ENCODE assay signal across 1 fruit fly cellular context in the genomic region with DNA sequence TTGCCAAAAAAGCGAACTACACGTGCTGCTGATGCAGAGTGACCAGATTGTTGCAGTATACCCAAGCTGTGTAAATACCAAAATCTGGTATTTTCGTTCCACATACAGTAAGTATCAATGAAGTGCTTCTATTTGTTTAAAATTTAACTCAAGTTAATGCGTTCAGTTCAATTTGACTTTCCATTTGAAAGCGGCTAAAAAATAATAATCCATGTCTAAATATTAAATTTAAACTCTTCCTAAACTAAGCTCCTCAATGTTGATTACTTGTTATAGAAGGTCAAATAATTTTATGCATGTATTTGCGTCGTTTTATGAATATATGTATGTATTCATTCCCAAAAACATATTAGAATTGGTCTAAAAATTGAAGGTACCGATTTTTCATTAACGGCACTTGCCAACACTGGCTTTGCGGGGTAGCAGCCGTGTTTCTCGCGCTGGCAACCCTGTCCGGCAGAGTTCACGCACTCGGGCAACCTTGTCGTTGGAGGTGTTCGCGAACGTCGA.
TF ChIP-seq lines count a peak whose summit lies in the region.

A gene (minus strand): TSS at position 44 of the 510 bp plus-strand sequence.
A gene (plus strand): TSS at position 481 of the 510 bp plus-strand sequence.

TF ChIP-seq in whole organism, embryonic, 481 proteins besides CTCF, POLR2A, EP300 and RAD21 (continued from another document and continues in another):
- peak; percentile 71 for TF ChIP-seq shn (GFP tag; optimal IDR thresholded peaks at IDR 0.05; lab: Kevin White, UChicago)
- TF ChIP-seq CG43689 (GFP tag; IDR thresholded peaks at IDR 0.05; lab: Robert Waterston, UW) = no peak
- TF ChIP-seq so (GFP tag; IDR thresholded peaks at IDR 0.05; lab: Robert Waterston, UW) = no peak
- TF ChIP-seq CG6765 (GFP tag; optimal IDR thresholded peaks at IDR 0.05; lab: Kevin White, UChicago) = peak; percentile 19
- TF ChIP-seq ham (GFP tag; IDR thresholded peaks at IDR 0.05; lab: Robert Waterston, UW) = no peak
- TF ChIP-seq CG12071 (GFP tag; optimal IDR thresholded peaks at IDR 0.05; lab: Kevin White, UChicago) = no peak
- peak; percentile 51 for TF ChIP-seq NC2β (GFP tag; optimal IDR thresholded peaks at IDR 0.05; lab: Kevin White, UChicago)
- peak; percentile 18 for TF ChIP-seq CG1529 (GFP tag; optimal IDR thresholded peaks at IDR 0.05; lab: Kevin White, UChicago)
- no peak for TF ChIP-seq zf30C (GFP tag; optimal IDR thresholded peaks at IDR 0.05; lab: Kevin White, UChicago)
- TF ChIP-seq kni (GFP tag; optimal IDR thresholded peaks at IDR 0.05; lab: Kevin White, UChicago) = no peak
- TF ChIP-seq nom (GFP tag; optimal IDR thresholded peaks at IDR 0.05; lab: Kevin White, UChicago) = peak; percentile 18
- peak; percentile 78 for TF ChIP-seq zfh2 (GFP tag; optimal IDR thresholded peaks at IDR 0.05; lab: Kevin White, UChicago)
- TF ChIP-seq Rx (GFP tag; IDR thresholded peaks at IDR 0.05; lab: Robert Waterston, UW) = peak; percentile 22; the same call in 1 of the 2 replicates
- no peak for TF ChIP-seq tio (GFP tag; optimal IDR thresholded peaks at IDR 0.05; lab: Kevin White, UChicago)
- peak; percentile 40 for TF ChIP-seq kay (GFP tag; optimal IDR thresholded peaks at IDR 0.05; lab: Kevin White, UChicago)
- peak; percentile 51 for TF ChIP-seq maf-S (GFP tag; optimal IDR thresholded peaks at IDR 0.05; lab: Kevin White, UChicago)
- TF ChIP-seq Dek (tag; optimal IDR thresholded peaks at IDR 0.05; lab: Kevin White, UChicago) = peak; percentile 66
- no peak for TF ChIP-seq wor (GFP tag; IDR thresholded peaks at IDR 0.05; lab: Robert Waterston, UW)
- no peak for TF ChIP-seq sim (GFP tag; IDR thresholded peaks at IDR 0.05; lab: Robert Waterston, UW)
- TF ChIP-seq lab (GFP tag; optimal IDR thresholded peaks at IDR 0.05; lab: Kevin White, UChicago) = no peak
- TF ChIP-seq CG11696 (GFP tag; IDR thresholded peaks at IDR 0.05; lab: Robert Waterston, UW) = no peak
- no peak for TF ChIP-seq Hey (tag; optimal IDR thresholded peaks at IDR 0.05; lab: Kevin White, UChicago)
- peak; percentile 76 for TF ChIP-seq CG17385 (GFP tag; optimal IDR thresholded peaks at IDR 0.05; lab: Kevin White, UChicago)
- peak; percentile 66 for TF ChIP-seq unpg (GFP tag; optimal IDR thresholded peaks at IDR 0.05; lab: Kevin White, UChicago)
- TF ChIP-seq prd (optimal IDR thresholded peaks at IDR 0.05; lab: Kevin White, UChicago) = no peak
- TF ChIP-seq prd (GFP tag; IDR thresholded peaks at IDR 0.05; lab: Robert Waterston, UW) = peak; percentile 69; the same call in 2 of the 3 replicates
- peak; percentile 60 for TF ChIP-seq CG17359 (tag; optimal IDR thresholded peaks at IDR 0.05; lab: Kevin White, UChicago)
- no peak for TF ChIP-seq chinmo (GFP tag; IDR thresholded peaks at IDR 0.05; lab: Robert Waterston, UW; ENCODE audit: partially characterized antibody)
- peak; percentile 60 for TF ChIP-seq CG15696 (tag; optimal IDR thresholded peaks at IDR 0.05; lab: Kevin White, UChicago)
- TF ChIP-seq gt (GFP tag; IDR thresholded peaks at IDR 0.05; lab: Robert Waterston, UW) = no peak; the same call in 1 of the 2 replicates
- peak; percentile 30 for TF ChIP-seq CG6813 (GFP tag; optimal IDR thresholded peaks at IDR 0.05; lab: Kevin White, UChicago)
- TF ChIP-seq grau (tag; optimal IDR thresholded peaks at IDR 0.05; lab: Kevin White, UChicago) = peak; percentile 97
- peak; percentile 77 for TF ChIP-seq slou (GFP tag; optimal IDR thresholded peaks at IDR 0.05; lab: Kevin White, UChicago)
- TF ChIP-seq CG7786 (GFP tag; optimal IDR thresholded peaks at IDR 0.05; lab: Kevin White, UChicago) = peak; percentile 72
- TF ChIP-seq CG11093 (GFP tag; IDR thresholded peaks at IDR 0.05; lab: Robert Waterston, UW) = no peak
- no peak; the same call in 2 of the 3 replicates for TF ChIP-seq CG34422 (GFP tag; IDR thresholded peaks at IDR 0.05; lab: Robert Waterston, UW)
- TF ChIP-seq pros (GFP tag; optimal IDR thresholded peaks at IDR 0.05; lab: Kevin White, UChicago) = no peak
- TF ChIP-seq CG31388 (GFP tag; optimal IDR thresholded peaks at IDR 0.05; lab: Kevin White, UChicago) = peak; percentile 17
- peak; percentile 69 for TF ChIP-seq NfI (GFP tag; optimal IDR thresholded peaks at IDR 0.05; lab: Kevin White, UChicago)
- TF ChIP-seq CG17568 (GFP tag; optimal IDR thresholded peaks at IDR 0.05; lab: Kevin White, UChicago) = no peak
- TF ChIP-seq CG14441 (GFP tag; IDR thresholded peaks at IDR 0.05; lab: Robert Waterston, UW) = peak; percentile 73
- no peak for TF ChIP-seq CG15073 (GFP tag; optimal IDR thresholded peaks at IDR 0.05; lab: Kevin White, UChicago)
- no peak for TF ChIP-seq CG34224 (GFP tag; IDR thresholded peaks at IDR 0.05; lab: Robert Waterston, UW; ENCODE audit: partially characterized antibody)
- TF ChIP-seq TFAM (GFP tag; optimal IDR thresholded peaks at IDR 0.05; lab: Kevin White, UChicago) = no peak
- TF ChIP-seq fru (optimal IDR thresholded peaks at IDR 0.05; lab: Kevin White, UChicago) = no peak
- TF ChIP-seq esg (GFP tag; conservative IDR thresholded peaks at IDR 0.05; lab: Robert Waterston, UW) = peak; percentile 53
- peak; percentile 46; the same call in 1 of the 2 replicates for TF ChIP-seq al (GFP tag; IDR thresholded peaks at IDR 0.05; lab: Robert Waterston, UW)
- TF ChIP-seq bigmax (GFP tag; optimal IDR thresholded peaks at IDR 0.05; lab: Kevin White, UChicago) = no peak
- TF ChIP-seq hbn (GFP tag; IDR thresholded peaks at IDR 0.05; lab: Robert Waterston, UW; ENCODE audit: partially characterized antibody) = no peak
- TF ChIP-seq CG18764 (GFP tag; optimal IDR thresholded peaks at IDR 0.05; lab: Kevin White, UChicago) = peak; percentile 53
- peak; percentile 44 for TF ChIP-seq ems (GFP tag; optimal IDR thresholded peaks at IDR 0.05; lab: Kevin White, UChicago)
- no peak for TF ChIP-seq CG5180 (GFP tag; optimal IDR thresholded peaks at IDR 0.05; lab: Kevin White, UChicago)
- peak; percentile 42 for TF ChIP-seq Bdp1 (GFP tag; optimal IDR thresholded peaks at IDR 0.05; lab: Kevin White, UChicago)
- TF ChIP-seq CG12155 (GFP tag; optimal IDR thresholded peaks at IDR 0.05; lab: Kevin White, UChicago) = peak; percentile 80
- 0 out of 4 replicates have a peak, but pooled peaks have one; percentile 22 for TF ChIP-seq Gug (GFP tag; IDR thresholded peaks at IDR 0.05; lab: Robert Waterston, UW)
- peak; percentile 38 for TF ChIP-seq CG7928 (GFP tag; optimal IDR thresholded peaks at IDR 0.05; lab: Kevin White, UChicago)
- peak; percentile 82 for TF ChIP-seq Hmr (GFP tag; optimal IDR thresholded peaks at IDR 0.05; lab: Kevin White, UChicago)
- peak; percentile 78 for TF ChIP-seq CG12942 (GFP tag; optimal IDR thresholded peaks at IDR 0.05; lab: Kevin White, UChicago)
- peak; percentile 68 for TF ChIP-seq CG15269 (tag; optimal IDR thresholded peaks at IDR 0.05; lab: Kevin White, UChicago)
- TF ChIP-seq Gsc (GFP tag; IDR thresholded peaks at IDR 0.05; lab: Robert Waterston, UW) = no peak
- TF ChIP-seq luna (GFP tag; optimal IDR thresholded peaks at IDR 0.05; lab: Kevin White, UChicago) = peak; percentile 32
- no peak for TF ChIP-seq MESR4 (GFP tag; optimal IDR thresholded peaks at IDR 0.05; lab: Kevin White, UChicago)
- TF ChIP-seq Dll (GFP tag; IDR thresholded peaks at IDR 0.05; lab: Robert Waterston, UW; ENCODE audit: partially characterized antibody) = 0 out of 4 replicates have a peak, but pooled peaks have one; percentile 30
- TF ChIP-seq danr (GFP tag; IDR thresholded peaks at IDR 0.05; lab: Robert Waterston, UW) = peak; percentile 45; the same call in 1 of the 2 replicates
- TF ChIP-seq CG16779 (GFP tag; IDR thresholded peaks at IDR 0.05; lab: Robert Waterston, UW) = no peak
- no peak for TF ChIP-seq D (optimal IDR thresholded peaks at IDR 0.05; lab: Kevin White, UChicago)
- peak; percentile 44 for TF ChIP-seq D (GFP tag; optimal IDR thresholded peaks at IDR 0.05; lab: Kevin White, UChicago)
- peak; percentile 36 for TF ChIP-seq Mes4 (GFP tag; optimal IDR thresholded peaks at IDR 0.05; lab: Kevin White, UChicago)
- TF ChIP-seq CG4820 (GFP tag; optimal IDR thresholded peaks at IDR 0.05; lab: Kevin White, UChicago) = peak; percentile 53
- peak; percentile 45 for TF ChIP-seq CG3163 (GFP tag; optimal IDR thresholded peaks at IDR 0.05; lab: Kevin White, UChicago)
- TF ChIP-seq Atf-2 (GFP tag; optimal IDR thresholded peaks at IDR 0.05; lab: Kevin White, UChicago) = peak; percentile 69
- TF ChIP-seq Fer3 (tag; optimal IDR thresholded peaks at IDR 0.05; lab: Kevin White, UChicago) = peak; percentile 66
- TF ChIP-seq Max (GFP tag; optimal IDR thresholded peaks at IDR 0.05; lab: Kevin White, UChicago) = peak; percentile 80
- TF ChIP-seq CG1603 (tag; optimal IDR thresholded peaks at IDR 0.05; lab: Kevin White, UChicago) = peak; percentile 42
- no peak for TF ChIP-seq run (tag; optimal IDR thresholded peaks at IDR 0.05; lab: Kevin White, UChicago)
- no peak; the same call in 2 of the 3 replicates for TF ChIP-seq zen2 (GFP tag; IDR thresholded peaks at IDR 0.05; lab: Robert Waterston, UW; ENCODE audit: partially characterized antibody)
- TF ChIP-seq CG4360 (GFP tag; IDR thresholded peaks at IDR 0.05; lab: Robert Waterston, UW) = no peak
- peak in 1 of 3 experiments; percentile 66 for TF ChIP-seq lola (GFP tag; optimal IDR thresholded peaks at IDR 0.05; lab: Kevin White, UChicago)
- no peak for TF ChIP-seq Asciz (GFP tag; optimal IDR thresholded peaks at IDR 0.05; lab: Kevin White, UChicago)
- TF ChIP-seq CG1647 (GFP tag; optimal IDR thresholded peaks at IDR 0.05; lab: Kevin White, UChicago) = peak; percentile 40
- TF ChIP-seq CG8478 (optimal IDR thresholded peaks at IDR 0.05; lab: Kevin White, UChicago) = no peak
- no peak for TF ChIP-seq jing (GFP tag; optimal IDR thresholded peaks at IDR 0.05; lab: Kevin White, UChicago)
- TF ChIP-seq D19B (GFP tag; optimal IDR thresholded peaks at IDR 0.05; lab: Kevin White, UChicago) = peak; percentile 42
- no peak for TF ChIP-seq Scr (GFP tag; IDR thresholded peaks at IDR 0.05; lab: Robert Waterston, UW; ENCODE audit: partially characterized antibody)
- TF ChIP-seq trh (GFP tag; optimal IDR thresholded peaks at IDR 0.05; lab: Kevin White, UChicago) = peak; percentile 46
- TF ChIP-seq Poxn (GFP tag; IDR thresholded peaks at IDR 0.05; lab: Robert Waterston, UW) = no peak
- peak; percentile 50 for TF ChIP-seq CG18011 (GFP tag; optimal IDR thresholded peaks at IDR 0.05; lab: Kevin White, UChicago)
- no peak for TF ChIP-seq Hr78 (GFP tag; optimal IDR thresholded peaks at IDR 0.05; lab: Kevin White, UChicago)
- TF ChIP-seq croc (GFP tag; conservative IDR thresholded peaks at IDR 0.05; lab: Robert Waterston, UW) = peak; percentile 22; the same call in 1 of the 3 replicates
- TF ChIP-seq CG16863 (GFP tag; optimal IDR thresholded peaks at IDR 0.05; lab: Kevin White, UChicago) = no peak
- TF ChIP-seq Sox102F (GFP tag; optimal IDR thresholded peaks at IDR 0.05; lab: Kevin White, UChicago) = peak; percentile 69
- TF ChIP-seq pfk (GFP tag; optimal IDR thresholded peaks at IDR 0.05; lab: Kevin White, UChicago) = no peak
- no peak for TF ChIP-seq CG10321 (GFP tag; IDR thresholded peaks at IDR 0.05; lab: Robert Waterston, UW)
- TF ChIP-seq Ssrp (tag; optimal IDR thresholded peaks at IDR 0.05; lab: Kevin White, UChicago) = peak; percentile 59
- no peak for TF ChIP-seq sna (GFP tag; IDR thresholded peaks at IDR 0.05; lab: Robert Waterston, UW; ENCODE audit: partially characterized antibody)
- TF ChIP-seq Sox100B (GFP tag; optimal IDR thresholded peaks at IDR 0.05; lab: Kevin White, UChicago) = no peak
- TF ChIP-seq pan (optimal IDR thresholded peaks at IDR 0.05; lab: Kevin White, UChicago) = no peak
- peak in 1 of 2 experiments; percentile 61 for TF ChIP-seq pan (GFP tag; optimal IDR thresholded peaks at IDR 0.05 in 1 of 2, IDR thresholded peaks at IDR 0.05 in 1 of 2)
- no peak for TF ChIP-seq CG11504 (tag; optimal IDR thresholded peaks at IDR 0.05; lab: Kevin White, UChicago)
- no peak for TF ChIP-seq CG6272 (GFP tag; IDR thresholded peaks at IDR 0.05; lab: Robert Waterston, UW)
- TF ChIP-seq CG18619 (GFP tag; optimal IDR thresholded peaks at IDR 0.05; lab: Kevin White, UChicago) = peak; percentile 57
- TF ChIP-seq Vsx1 (GFP tag; optimal IDR thresholded peaks at IDR 0.05; lab: Kevin White, UChicago) = no peak
- no peak; the same call in 1 of the 2 replicates for TF ChIP-seq CG8765 (GFP tag; IDR thresholded peaks at IDR 0.05; lab: Robert Waterston, UW)
- TF ChIP-seq ash1 (GFP tag; optimal IDR thresholded peaks at IDR 0.05; lab: Kevin White, UChicago) = no peak
- TF ChIP-seq CG13624 (GFP tag; optimal IDR thresholded peaks at IDR 0.05; lab: Kevin White, UChicago) = peak; percentile 76
- TF ChIP-seq Myb (GFP tag; optimal IDR thresholded peaks at IDR 0.05; lab: Kevin White, UChicago) = peak; percentile 44
- no peak for TF ChIP-seq Tbp (GFP tag; optimal IDR thresholded peaks at IDR 0.05; lab: Kevin White, UChicago)
- TF ChIP-seq bowl (GFP tag; IDR thresholded peaks at IDR 0.05; lab: Robert Waterston, UW) = no peak
- peak; percentile 27 for TF ChIP-seq scrt (GFP tag; optimal IDR thresholded peaks at IDR 0.05; lab: Kevin White, UChicago)
- no peak for TF ChIP-seq CG4707 (GFP tag; optimal IDR thresholded peaks at IDR 0.05; lab: Kevin White, UChicago)
- TF ChIP-seq bab2 (GFP tag; optimal IDR thresholded peaks at IDR 0.05; lab: Kevin White, UChicago) = peak; percentile 78
- peak; percentile 64 for TF ChIP-seq Bteb2 (GFP tag; optimal IDR thresholded peaks at IDR 0.05; lab: Kevin White, UChicago)
- peak; percentile 70 for TF ChIP-seq CG12659 (GFP tag; optimal IDR thresholded peaks at IDR 0.05; lab: Kevin White, UChicago)
- TF ChIP-seq pho (GFP tag; optimal IDR thresholded peaks at IDR 0.05; lab: Kevin White, UChicago) = peak; percentile 77
- TF ChIP-seq CG13287 (GFP tag; IDR thresholded peaks at IDR 0.05; lab: Robert Waterston, UW; ENCODE audit: partially characterized antibody) = 0 out of 2 replicates have a peak, but pooled peaks have one; percentile 12
- TF ChIP-seq ftz-f1 (GFP tag; optimal IDR thresholded peaks at IDR 0.05; lab: Kevin White, UChicago) = peak; percentile 49
- TF ChIP-seq nerfin-2 (GFP tag; IDR thresholded peaks at IDR 0.05; lab: Robert Waterston, UW; ENCODE audit: partially characterized antibody) = no peak
- TF ChIP-seq Neu2 (GFP tag; optimal IDR thresholded peaks at IDR 0.05; lab: Kevin White, UChicago; ENCODE audit: borderline replicate concordance) = no peak
- TF ChIP-seq tin (GFP tag; optimal IDR thresholded peaks at IDR 0.05; lab: Kevin White, UChicago) = peak; percentile 59
- peak; percentile 69 for TF ChIP-seq CG3847 (GFP tag; IDR thresholded peaks at IDR 0.05; lab: Robert Waterston, UW)
- peak; percentile 87 for TF ChIP-seq lilli (GFP tag; optimal IDR thresholded peaks at IDR 0.05; lab: Kevin White, UChicago)
- no peak for TF ChIP-seq peb (GFP tag; IDR thresholded peaks at IDR 0.05; lab: Robert Waterston, UW)
- no peak for TF ChIP-seq CG12219 (GFP tag; optimal IDR thresholded peaks at IDR 0.05; lab: Kevin White, UChicago)
- peak; percentile 76 for TF ChIP-seq slbo (GFP tag; IDR thresholded peaks at IDR 0.05; lab: Robert Waterston, UW)
